Fruit fly (Drosophila melanogaster) S2 (cell line): ENCODE data around the gene ctrip.

Source experiments
- CG8478 ChIP-seq: fragments of >200 bp; optimal IDR thresholded peaks from 2 replicates; lab custom pipeline; 2018
- CTCF ChIP-seq, 2 experiments: fragments of >200 bp; optimal IDR thresholded peaks; 2 replicates each; lab custom pipeline; 2018

DNA sequence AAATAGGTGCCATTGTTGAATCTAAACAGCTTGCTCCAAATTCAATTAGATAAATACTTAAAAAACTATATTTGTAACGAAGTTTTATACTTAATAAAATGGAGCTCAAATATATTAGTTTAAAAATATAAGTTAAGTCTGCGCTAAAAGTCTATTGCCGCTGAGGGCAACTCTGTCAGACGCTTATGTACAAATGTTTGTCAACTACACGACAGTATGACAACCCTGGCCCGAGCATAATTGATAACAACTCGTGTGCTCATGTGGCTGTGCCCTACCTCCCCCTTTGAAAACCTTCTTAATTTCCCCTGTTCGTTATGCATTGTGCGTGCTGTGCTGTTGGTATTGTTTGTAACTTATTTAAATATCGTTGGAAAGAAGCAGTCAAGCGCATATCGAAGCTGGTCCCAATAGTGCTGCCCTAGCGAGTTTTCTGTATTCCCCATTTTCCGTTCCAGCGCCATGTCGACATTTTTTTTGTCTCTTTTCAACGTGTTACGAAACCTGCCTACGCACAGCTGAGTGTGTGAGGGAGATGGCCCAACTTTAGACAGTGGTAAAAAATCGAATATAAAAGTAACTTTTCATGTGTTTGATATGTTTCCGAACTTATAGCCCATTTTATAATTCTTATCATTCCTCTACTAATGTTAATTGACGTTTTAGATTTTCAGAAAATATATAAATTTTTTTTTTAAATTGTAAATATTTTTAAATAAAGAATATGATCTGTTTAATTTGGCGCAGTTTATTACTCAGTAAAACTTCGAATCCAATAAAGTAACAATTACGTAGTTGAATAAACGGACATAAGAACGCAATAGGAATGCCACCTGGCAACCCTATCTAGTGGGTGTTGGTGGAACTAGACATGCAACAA, 6.8 kb downstream of the ctrip start:
- no peak for TF ChIP-seq CG8478 (lab: Kevin White, UChicago)
- no peak for TF ChIP-seq CTCF (optimal IDR thresholded peaks at IDR 0.05; lab: Kevin White, UChicago)
